Fruit fly (Drosophila melanogaster) whole organism: ENCODE results near the gene RpS10a.

Source experiments
- CG8478 ChIP-seq: fragments of >200 bp; optimal IDR thresholded peaks from 2 replicates; lab custom pipeline; 2018; ENCODE audit warnings: inconsistent platforms
- Dll ChIP-seq: fragments of >200 bp; optimal IDR thresholded peaks from 2 replicates; lab custom pipeline; 2017
- EcR ChIP-seq, 2 experiments: fragments of >200 bp; optimal IDR thresholded peaks; 2 replicates each; lab custom pipeline; 2017; ENCODE audit warnings: missing biosample characterization in 2 of 2, missing genetic modification characterization in 2 of 2, missing genetic modification reagents in 2 of 2
- pan ChIP-seq: fragments of >200 bp; optimal IDR thresholded peaks from 2 replicates; lab custom pipeline; 2017
- psq ChIP-seq: fragments of >200 bp; optimal IDR thresholded peaks from 2 replicates; lab custom pipeline; 2017
- usp ChIP-seq: fragments of >200 bp; optimal IDR thresholded peaks from 2 replicates; lab custom pipeline; 2017; ENCODE audit warnings: missing biosample characterization, missing genetic modification characterization, mixed read lengths

The RpS10a gene

DNA sequence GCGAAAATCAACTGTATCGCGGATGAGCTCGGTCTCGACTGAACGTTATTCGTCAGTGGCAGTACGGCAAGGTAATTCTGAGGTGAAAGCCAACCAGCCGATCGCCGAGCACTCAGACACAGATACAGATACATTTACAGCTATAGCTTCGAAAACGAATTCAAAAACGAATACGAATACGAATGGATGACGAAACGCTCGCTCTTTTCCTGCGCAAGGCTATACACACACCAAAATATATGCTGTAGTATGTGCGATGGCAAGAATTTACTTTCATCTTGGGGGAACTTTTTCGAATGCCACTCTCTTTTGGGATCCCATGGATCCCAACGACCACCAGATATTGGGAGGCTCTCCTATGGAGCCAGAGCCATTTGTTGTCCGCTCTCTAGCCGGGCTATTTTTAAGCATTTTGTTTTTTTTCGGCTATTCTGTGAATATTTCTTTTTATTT lies 7.6 kb downstream of the RpS10a start, which contains the start of gene Mlc1:
Gene Mlc1, minus strand, starts transcription at position 51 of the 453 bp plus-strand sequence.
- TF ChIP-seq EcR (GFP tag; optimal IDR thresholded peaks at IDR 0.05; lab: Kevin White, UChicago) = no peak
- no peak for TF ChIP-seq CG8478 (lab: Kevin White, UChicago)
- TF ChIP-seq Dll (lab: Kevin White, UChicago) = no peak

DNA sequence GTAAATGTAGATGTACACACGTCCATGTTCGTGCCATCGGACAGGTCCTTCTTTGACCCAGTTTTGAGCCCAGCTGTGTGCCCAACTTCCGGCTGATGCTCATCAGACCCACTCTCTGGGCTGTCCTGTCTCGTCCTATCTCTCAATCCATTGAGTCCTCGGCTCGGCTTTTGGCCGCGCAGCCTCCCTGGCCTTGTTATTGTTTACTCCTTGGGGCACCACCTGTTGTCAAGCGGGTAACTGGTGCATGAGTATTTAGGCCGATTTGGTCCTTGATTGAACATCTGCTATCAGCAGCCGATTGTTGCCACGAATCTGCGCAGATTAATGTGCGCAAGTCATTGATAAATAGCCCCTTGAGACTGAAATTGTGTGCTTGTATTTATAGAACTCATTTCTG lies 8.8 kb downstream of the RpS10a start:
- no peak for TF ChIP-seq psq
- TF ChIP-seq CG8478 (lab: Kevin White, UChicago) = no peak
- TF ChIP-seq pan (lab: Kevin White, UChicago) = no peak
- no peak for TF ChIP-seq EcR (GFP tag; optimal IDR thresholded peaks at IDR 0.05; lab: Kevin White, UChicago)
- no peak for TF ChIP-seq Dll (lab: Kevin White, UChicago)
- TF ChIP-seq usp (GFP tag; lab: Kevin White, UChicago) = no peak

DNA sequence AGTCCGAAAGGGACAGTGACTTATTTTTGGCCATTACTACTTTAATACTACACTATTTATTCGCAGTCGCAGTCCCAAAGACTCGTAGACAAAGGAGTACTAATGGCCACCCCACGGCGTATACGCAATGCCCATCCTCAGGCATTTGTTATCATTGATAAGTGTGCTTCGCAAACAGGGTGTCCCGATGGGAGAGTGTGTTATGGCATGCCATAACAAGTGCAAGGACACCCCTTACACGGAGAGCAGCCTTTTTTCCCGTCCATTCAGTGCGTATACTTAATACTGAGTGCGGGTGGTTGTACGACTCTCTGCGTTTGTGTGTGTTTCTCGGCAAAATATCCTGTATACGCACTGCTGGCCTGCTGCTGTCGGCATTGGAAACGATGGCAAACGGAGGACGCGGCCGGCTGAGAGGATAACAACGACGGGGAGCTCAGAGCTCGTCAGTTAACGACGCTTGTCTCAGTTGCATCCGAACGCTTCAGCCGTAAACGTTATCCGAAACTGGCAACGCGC lies 9.5 kb downstream of the RpS10a start, which contains the start of gene unc80:
Gene unc80, plus strand, starts transcription at position 469 of the 519 bp plus-strand sequence.
- TF ChIP-seq EcR (GFP tag; optimal IDR thresholded peaks at IDR 0.05; lab: Kevin White, UChicago) (no peak), usp (GFP tag; lab: Kevin White, UChicago) (no peak), Dll (lab: Kevin White, UChicago) (no peak), pan (lab: Kevin White, UChicago) (no peak), CG8478 (lab: Kevin White, UChicago) (no peak), psq (no peak)

DNA sequence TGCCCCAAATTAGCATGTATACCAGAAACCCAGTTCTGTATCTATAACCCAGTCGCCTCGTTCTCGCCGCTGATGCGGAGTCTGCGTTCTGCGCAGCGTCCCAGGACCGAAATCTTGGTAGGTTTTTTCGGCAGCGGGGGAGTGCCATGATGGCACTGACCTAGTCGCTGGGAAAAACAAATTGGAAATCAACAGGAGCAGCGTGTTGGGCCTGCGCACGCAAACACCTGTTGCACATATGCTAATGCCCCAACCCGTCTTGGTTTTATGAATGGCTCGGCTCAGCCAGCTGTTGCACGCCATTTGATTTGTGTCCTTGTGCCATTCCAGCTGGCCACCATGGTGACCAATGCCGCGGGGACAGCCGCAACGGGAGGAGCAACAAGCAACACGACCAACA lies 10.3 kb downstream of the RpS10a start:
- TF ChIP-seq CG8478 (lab: Kevin White, UChicago) = no peak
- no peak for TF ChIP-seq usp (GFP tag; lab: Kevin White, UChicago)
- TF ChIP-seq Dll (lab: Kevin White, UChicago) = no peak
- no peak for TF ChIP-seq EcR (GFP tag; optimal IDR thresholded peaks at IDR 0.05; lab: Kevin White, UChicago)
- TF ChIP-seq pan (lab: Kevin White, UChicago) = no peak
- TF ChIP-seq psq = no peak

DNA sequence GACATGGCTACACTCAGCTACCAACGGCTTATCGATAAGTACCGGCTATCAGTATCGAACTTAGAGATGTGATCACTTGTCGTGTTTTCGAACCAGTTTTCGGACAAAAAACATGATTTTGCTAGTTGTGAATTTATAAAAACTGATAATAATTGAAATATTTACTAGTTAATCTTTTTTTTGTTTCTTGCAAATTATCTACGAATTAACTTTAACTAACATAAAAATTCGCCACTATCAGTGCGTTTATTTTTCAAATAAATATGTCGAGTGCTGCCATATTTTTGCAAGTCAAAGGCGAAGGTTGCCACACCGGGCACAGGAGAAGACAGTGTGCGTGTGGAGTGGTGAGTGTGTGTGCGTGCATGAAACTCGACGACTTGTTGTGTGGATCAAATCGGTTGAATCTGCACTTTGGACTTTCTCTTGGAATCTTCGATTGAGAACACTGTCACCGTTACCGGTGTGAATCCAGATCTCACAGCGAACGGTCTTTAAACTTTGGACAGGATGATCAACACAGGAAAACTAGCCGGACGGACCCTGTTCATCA lies 24.7 kb downstream of the RpS10a start, which contains the start of gene Hsdl2:
Gene Hsdl2, plus strand, starts transcription at position 349 of the 553 bp plus-strand sequence.
- TF ChIP-seq EcR (GFP tag; optimal IDR thresholded peaks at IDR 0.05; lab: Kevin White, UChicago) (no peak), pan (lab: Kevin White, UChicago) (no peak), Dll (lab: Kevin White, UChicago) (no peak), usp (GFP tag; lab: Kevin White, UChicago) (no peak), CG8478 (lab: Kevin White, UChicago) (no peak), psq (no peak)

DNA sequence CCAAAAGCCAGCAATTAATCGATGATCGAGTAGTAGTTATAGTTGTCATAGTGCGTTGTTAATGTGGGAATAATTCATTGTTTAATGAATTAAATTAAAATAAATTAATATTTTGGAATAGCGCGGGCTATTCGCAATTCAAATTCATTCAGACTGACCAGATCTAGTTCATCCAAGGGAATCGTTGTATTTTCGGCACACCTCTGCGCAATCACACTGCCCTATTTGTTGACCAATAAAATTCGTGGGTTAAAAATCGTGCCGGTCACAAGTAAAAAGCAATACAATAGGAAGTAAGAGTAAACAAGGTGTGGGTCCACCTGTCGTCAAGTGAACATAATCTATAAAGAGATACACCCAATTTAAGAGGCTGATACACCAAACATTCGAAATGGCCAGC lies 26.5 kb downstream of the RpS10a start, which contains the start of gene CG12883:
Gene CG12883, plus strand, starts transcription at position 273 of the 400 bp plus-strand sequence.
- no peak for TF ChIP-seq pan (lab: Kevin White, UChicago)
- no peak for TF ChIP-seq CG8478 (lab: Kevin White, UChicago)

DNA sequence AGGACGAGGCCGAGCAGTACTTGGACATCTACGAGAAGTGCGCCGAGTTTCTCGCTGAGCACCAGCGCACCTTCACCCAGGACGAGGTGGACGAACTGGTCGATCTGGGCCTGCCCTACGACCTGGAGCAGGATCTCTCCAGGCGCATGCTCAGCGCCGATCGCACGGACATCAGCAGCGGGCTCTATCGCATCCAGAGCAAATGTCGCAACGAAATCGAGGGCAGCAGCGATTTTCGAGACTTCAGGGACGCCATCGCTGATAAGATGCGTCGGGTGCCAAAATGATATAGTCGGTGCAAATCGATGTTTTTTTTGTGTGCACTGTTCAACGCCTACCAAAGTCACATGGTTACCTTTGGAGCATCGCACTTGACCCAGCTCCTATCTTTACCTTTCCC lies 27.1 kb downstream of the RpS10a start:
- no peak for TF ChIP-seq psq
- TF ChIP-seq CG8478 (lab: Kevin White, UChicago) = no peak
- TF ChIP-seq pan (lab: Kevin White, UChicago) = no peak
- TF ChIP-seq EcR (GFP tag; optimal IDR thresholded peaks at IDR 0.05; lab: Kevin White, UChicago) = no peak
- TF ChIP-seq Dll (lab: Kevin White, UChicago) = no peak
- TF ChIP-seq usp (GFP tag; lab: Kevin White, UChicago) = no peak

DNA sequence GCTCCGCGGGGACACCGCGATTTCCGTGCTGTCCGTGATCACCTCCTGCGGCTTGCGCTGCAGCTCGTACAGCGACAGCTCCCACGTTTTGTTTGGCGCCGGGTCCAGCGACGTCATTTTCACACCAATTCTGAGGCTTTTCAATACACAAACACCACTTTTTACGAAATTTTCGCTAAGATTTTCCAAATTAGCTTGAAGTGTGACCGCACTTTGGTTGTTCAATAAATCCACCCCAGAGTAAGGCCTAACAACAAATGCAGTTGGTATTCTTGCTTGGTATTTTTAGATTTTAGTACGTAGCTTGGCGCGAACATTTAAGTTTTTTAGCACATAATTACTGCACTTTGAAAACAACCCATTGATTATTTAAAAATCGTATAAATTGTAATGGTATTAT lies 29.2 kb downstream of the RpS10a start, which contains the start of gene Sce:
Gene Sce, minus strand, starts transcription at position 231 of the 400 bp plus-strand sequence.
- TF ChIP-seq pan (lab: Kevin White, UChicago) (no peak), CG8478 (lab: Kevin White, UChicago) (no peak), usp (GFP tag; lab: Kevin White, UChicago) (no peak)

DNA sequence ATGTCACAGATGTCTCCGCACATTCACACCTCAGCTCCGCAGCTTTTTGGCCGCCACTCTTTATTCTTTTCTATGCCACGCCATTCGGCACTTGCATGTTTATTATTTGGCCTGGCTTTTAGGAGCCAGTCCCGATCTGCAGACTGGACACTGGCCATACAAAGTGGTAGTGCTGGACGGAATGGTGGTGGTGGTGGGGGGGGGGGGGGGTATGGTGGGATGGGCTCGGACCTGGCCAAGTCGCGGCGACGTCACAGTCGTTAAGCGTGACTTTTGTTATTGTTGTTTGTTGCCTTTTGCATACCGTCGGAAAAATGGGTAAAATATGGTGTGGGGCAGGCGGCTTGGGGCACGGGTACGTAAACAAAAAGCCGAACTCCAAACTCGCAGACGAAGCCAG lies 32.5 kb downstream of the RpS10a start:
- no peak for TF ChIP-seq psq
- TF ChIP-seq pan (lab: Kevin White, UChicago) = no peak
- TF ChIP-seq usp (GFP tag; lab: Kevin White, UChicago) = no peak
- no peak for TF ChIP-seq EcR (GFP tag; optimal IDR thresholded peaks at IDR 0.05; lab: Kevin White, UChicago)
- TF ChIP-seq CG8478 (lab: Kevin White, UChicago) = no peak
- TF ChIP-seq Dll (lab: Kevin White, UChicago) = no peak

DNA sequence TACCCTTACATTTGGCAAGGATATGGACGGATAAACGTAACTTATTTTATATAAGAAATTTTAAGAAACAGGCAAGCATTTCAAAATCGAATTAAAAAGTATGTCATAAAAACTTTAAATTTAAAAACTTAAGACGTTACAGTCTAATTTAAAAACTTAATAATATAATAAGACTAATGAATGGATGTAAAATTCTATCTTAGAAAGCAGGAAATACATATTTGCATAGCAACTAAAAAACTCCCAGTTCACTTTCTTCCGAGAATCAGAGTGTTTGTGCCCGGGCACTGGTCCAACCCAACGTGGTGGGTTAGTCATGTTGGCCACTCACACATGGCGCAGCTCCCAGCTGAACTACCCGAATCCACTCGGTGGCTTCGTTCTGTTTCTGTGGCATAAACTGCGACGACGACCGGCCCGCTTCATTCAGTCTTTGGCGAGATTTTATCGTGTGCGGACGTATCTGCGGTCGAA lies 33.0 kb downstream of the RpS10a start, which contains the start of gene CG12880:
Gene CG12880, plus strand, starts transcription at position 424 of the 474 bp plus-strand sequence.
- TF ChIP-seq EcR (GFP tag; optimal IDR thresholded peaks at IDR 0.05; lab: Kevin White, UChicago) (no peak), usp (GFP tag; lab: Kevin White, UChicago) (no peak), psq (no peak), CG8478 (lab: Kevin White, UChicago) (no peak), pan (lab: Kevin White, UChicago) (no peak), Dll (lab: Kevin White, UChicago) (no peak)

DNA sequence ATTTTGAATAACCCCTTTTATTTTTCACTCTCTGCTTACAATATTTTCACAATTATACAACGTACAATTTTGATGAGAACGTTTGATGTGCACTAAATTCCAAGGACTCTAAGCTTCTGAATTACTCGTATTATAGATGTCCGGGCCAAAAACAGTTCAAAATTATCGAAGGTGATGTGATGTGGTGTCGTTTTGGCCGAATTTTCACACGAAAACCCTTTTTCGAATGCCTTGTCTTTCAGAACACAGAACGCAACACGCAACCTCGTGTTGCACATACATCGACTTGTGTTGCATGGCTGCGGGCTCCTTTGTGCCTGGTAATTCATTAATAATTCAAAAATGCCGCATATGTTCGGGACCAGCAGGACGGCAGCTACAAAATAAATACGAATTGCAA lies 35.5 kb downstream of the RpS10a start, which contains the start of gene CG31055:
Gene CG31055, minus strand, starts transcription at position 101 of the 400 bp plus-strand sequence.
- TF ChIP-seq psq (no peak), usp (GFP tag; lab: Kevin White, UChicago) (no peak), CG8478 (lab: Kevin White, UChicago) (no peak), pan (lab: Kevin White, UChicago) (no peak), EcR (GFP tag; optimal IDR thresholded peaks at IDR 0.05; lab: Kevin White, UChicago) (no peak), Dll (lab: Kevin White, UChicago) (no peak)
